Fruit fly (Drosophila melanogaster) whole organism, prepupa: ENCODE results near the gene Enoph.

Experiments used
- Blimp-1 ChIP-seq: fragments of 200-800 bp; sonication (Bioruptor generic); optimal IDR thresholded peaks from 3 replicates; lab custom pipeline; 2017; ENCODE audit warnings: missing biosample characterization, missing genetic modification characterization, mild to moderate bottlenecking, moderate library complexity, missing genetic modification reagents
- CG10631 ChIP-seq: fragments of 200-800 bp; sonication (Bioruptor generic); optimal IDR thresholded peaks from 2 replicates; lab custom pipeline; 2016; ENCODE audit warnings: missing biosample characterization, missing genetic modification characterization
- CG10669 ChIP-seq: fragments of 200-800 bp; sonication (Bioruptor generic); optimal IDR thresholded peaks from 3 replicates; lab custom pipeline; 2018; ENCODE audit warnings: missing biosample characterization, mild to moderate bottlenecking, missing genetic modification characterization, moderate library complexity
- CG11294 ChIP-seq: fragments of 200-800 bp; sonication (Bioruptor generic); IDR thresholded peaks from 2 replicates; pipeline ENCODE4 v1.3.6; 2022; ENCODE audit warnings: missing biosample characterization, missing genetic modification characterization
- CG11902 ChIP-seq: fragments of 200-800 bp; sonication (Bioruptor generic); optimal IDR thresholded peaks from 3 replicates; lab custom pipeline; 2016; ENCODE audit warnings: missing biosample characterization, missing genetic modification characterization
- CG1621 ChIP-seq: fragments of 200-800 bp; sonication (Bioruptor generic); optimal IDR thresholded peaks from 3 replicates; lab custom pipeline; 2018; ENCODE audit warnings: missing biosample characterization, mild to moderate bottlenecking, missing genetic modification characterization
- CG16779 ChIP-seq: fragments of 200-800 bp; sonication (Bioruptor generic); optimal IDR thresholded peaks from 3 replicates; lab custom pipeline; 2017; ENCODE audit warnings: missing biosample characterization, mild to moderate bottlenecking, missing genetic modification characterization
- CG3032 ChIP-seq: fragments of 200-800 bp; optimal IDR thresholded peaks from 2 replicates; lab custom pipeline; 2019; ENCODE audit warnings: missing biosample characterization, mild to moderate bottlenecking, missing genetic modification characterization, moderate library complexity
- CG31627 ChIP-seq: fragments of 200-800 bp; sonication (Bioruptor generic); optimal IDR thresholded peaks from 3 replicates; lab custom pipeline; 2016; ENCODE audit warnings: missing biosample characterization, missing genetic modification characterization
- CG34406 ChIP-seq: fragments of 200-800 bp; sonication (Bioruptor generic); optimal IDR thresholded peaks from 3 replicates; lab custom pipeline; 2016; ENCODE audit warnings: missing biosample characterization, missing genetic modification characterization
- CG3919 ChIP-seq: fragments of 200-800 bp; sonication (Bioruptor generic); optimal IDR thresholded peaks from 3 replicates; lab custom pipeline; 2016; ENCODE audit warnings: missing biosample characterization, missing genetic modification characterization
- CG6792 ChIP-seq: fragments of 200-800 bp; sonication (Bioruptor generic); optimal IDR thresholded peaks from 3 replicates; lab custom pipeline; 2016; ENCODE audit warnings: missing biosample characterization, missing genetic modification characterization
- CG6854 ChIP-seq: fragments of 200-800 bp; sonication (Bioruptor generic); optimal IDR thresholded peaks from 2 replicates; lab custom pipeline; 2017; ENCODE audit warnings: missing biosample characterization, mild to moderate bottlenecking, missing genetic modification characterization
- CG7368 ChIP-seq: fragments of 200-800 bp; sonication (Bioruptor generic); optimal IDR thresholded peaks from 3 replicates; lab custom pipeline; 2016; ENCODE audit warnings: missing biosample characterization, missing genetic modification characterization
- CG8119 ChIP-seq: fragments of 200-800 bp; sonication (Bioruptor generic); IDR thresholded peaks from 3 replicates; pipeline ENCODE4 v1.3.6; 2022; ENCODE audit warnings: missing biosample characterization, missing genetic modification characterization
- CG8319 ChIP-seq: fragments of 200-800 bp; sonication (Bioruptor generic); optimal IDR thresholded peaks from 3 replicates; lab custom pipeline; 2016; ENCODE audit warnings: missing biosample characterization, missing genetic modification characterization
- CG9139 ChIP-seq: fragments of 200-800 bp; sonication (Bioruptor generic); optimal IDR thresholded peaks from 3 replicates; lab custom pipeline; 2017; ENCODE audit warnings: missing biosample characterization, mild to moderate bottlenecking, missing genetic modification characterization
- Eip75B ChIP-seq: fragments of 200-800 bp; sonication (Bioruptor generic); optimal IDR thresholded peaks from 3 replicates; lab custom pipeline; 2016; ENCODE audit warnings: missing biosample characterization, missing genetic modification characterization
- Eip78C ChIP-seq: fragments of 200-800 bp; sonication (Bioruptor generic); peaks from one replicate; lab custom pipeline; 2016; ENCODE audit warnings: missing biosample characterization, missing genetic modification characterization
- Eip93F ChIP-seq: fragments of 200-800 bp; sonication (Bioruptor generic); optimal IDR thresholded peaks from 2 replicates; lab custom pipeline; 2016; ENCODE audit warnings: missing biosample characterization, mild to moderate bottlenecking, missing genetic modification characterization
- Ets21C ChIP-seq: fragments of 200-800 bp; sonication (Bioruptor generic); optimal IDR thresholded peaks from 3 replicates; lab custom pipeline; 2016; ENCODE audit warnings: missing biosample characterization, missing genetic modification characterization
- Ets96B ChIP-seq: fragments of 200-800 bp; optimal IDR thresholded peaks from 2 replicates; lab custom pipeline; 2019; ENCODE audit warnings: missing biosample characterization, mild to moderate bottlenecking, missing genetic modification characterization, moderate library complexity
- Gug ChIP-seq: fragments of 200-800 bp; sonication (Bioruptor generic); IDR thresholded peaks from 2 replicates; pipeline ENCODE4 v1.3.6; 2022; ENCODE audit warnings: missing biosample characterization, missing genetic modification characterization
- Hr38 ChIP-seq: sonication (Bioruptor generic); optimal IDR thresholded peaks from 2 replicates; lab custom pipeline; 2016; ENCODE audit warnings: missing biosample characterization, missing genetic modification characterization
- Hr39 ChIP-seq: fragments of 200-800 bp; sonication (Bioruptor generic); optimal IDR thresholded peaks from 2 replicates; lab custom pipeline; 2016; ENCODE audit warnings: missing biosample characterization, missing genetic modification characterization
- Hr4 ChIP-seq: fragments of 200-800 bp; sonication (Bioruptor generic); optimal IDR thresholded peaks from 3 replicates; lab custom pipeline; 2016; ENCODE audit warnings: missing biosample characterization, missing genetic modification characterization
- Lpt ChIP-seq: fragments of 200-800 bp; sonication (Bioruptor generic); optimal IDR thresholded peaks from 3 replicates; lab custom pipeline; 2016; ENCODE audit warnings: missing biosample characterization, missing genetic modification characterization
- Met ChIP-seq: fragments of 200-800 bp; sonication (Bioruptor generic); optimal IDR thresholded peaks from 3 replicates; lab custom pipeline; 2016; ENCODE audit warnings: missing biosample characterization, missing genetic modification characterization
- OdsH ChIP-seq: fragments of 200-800 bp; sonication (Bioruptor generic); optimal IDR thresholded peaks from 3 replicates; lab custom pipeline; 2016; ENCODE audit warnings: missing biosample characterization, missing genetic modification characterization
- Smox ChIP-seq: fragments of 200-800 bp; sonication (Bioruptor generic); optimal IDR thresholded peaks from 3 replicates; lab custom pipeline; 2016; ENCODE audit warnings: missing biosample characterization, missing genetic modification characterization
- Sox102F ChIP-seq: fragments of 200-800 bp; sonication (Bioruptor generic); optimal IDR thresholded peaks from 2 replicates; lab custom pipeline; 2016; ENCODE audit warnings: missing biosample characterization, mild to moderate bottlenecking, missing genetic modification characterization
- Sox14 ChIP-seq: fragments of 200-800 bp; sonication (Bioruptor generic); optimal IDR thresholded peaks from 3 replicates; lab custom pipeline; 2016; ENCODE audit warnings: missing biosample characterization, missing genetic modification characterization
- Sox15 ChIP-seq: fragments of 200-800 bp; sonication (Bioruptor generic); optimal IDR thresholded peaks from 3 replicates; lab custom pipeline; 2016; ENCODE audit warnings: missing biosample characterization, missing genetic modification characterization
- achi ChIP-seq: fragments of 200-800 bp; sonication (Bioruptor generic); optimal IDR thresholded peaks from 3 replicates; lab custom pipeline; 2016; ENCODE audit warnings: missing biosample characterization, missing genetic modification characterization
- acj6 ChIP-seq: fragments of 200-800 bp; sonication (Bioruptor generic); optimal IDR thresholded peaks from 3 replicates; lab custom pipeline; 2016; ENCODE audit warnings: missing biosample characterization, missing genetic modification characterization
- dac ChIP-seq: fragments of 200-800 bp; sonication (Bioruptor generic); optimal IDR thresholded peaks from 2 replicates; lab custom pipeline; 2017; ENCODE audit warnings: missing biosample characterization, mild to moderate bottlenecking, missing genetic modification characterization
- dsx ChIP-seq: fragments of 200-800 bp; optimal IDR thresholded peaks from 3 replicates; lab custom pipeline; 2019; ENCODE audit warnings: missing biosample characterization, mild to moderate bottlenecking, missing genetic modification characterization, moderate library complexity; ENCODE audit not compliant: poor library complexity, severe bottlenecking
- eg ChIP-seq: fragments of 200-800 bp; sonication (Bioruptor generic); IDR thresholded peaks from 3 replicates; pipeline ENCODE4 v1.3.6; 2022; ENCODE audit warnings: missing biosample characterization, missing genetic modification characterization
- esn ChIP-seq: fragments of 200-800 bp; sonication (Bioruptor generic); optimal IDR thresholded peaks from 2 replicates; lab custom pipeline; 2016; ENCODE audit warnings: missing biosample characterization, mild to moderate bottlenecking, missing genetic modification characterization, moderate library complexity
- fd59A ChIP-seq: fragments of 200-800 bp; sonication (Bioruptor generic); optimal IDR thresholded peaks from 2 replicates; lab custom pipeline; 2017; ENCODE audit warnings: missing biosample characterization, mild to moderate bottlenecking, missing genetic modification characterization, missing genetic modification reagents
- fkh ChIP-seq: fragments of 200-800 bp; sonication (Bioruptor generic); optimal IDR thresholded peaks from 3 replicates; lab custom pipeline; 2017; ENCODE audit warnings: missing biosample characterization, mild to moderate bottlenecking, missing genetic modification characterization, moderate library complexity
- lz ChIP-seq: fragments of 200-800 bp; sonication (Bioruptor generic); optimal IDR thresholded peaks from 3 replicates; lab custom pipeline; 2016; ENCODE audit warnings: missing biosample characterization, missing genetic modification characterization
- spab ChIP-seq: fragments of 200-800 bp; sonication (Bioruptor generic); optimal IDR thresholded peaks from 2 replicates; lab custom pipeline; 2017; ENCODE audit warnings: missing biosample characterization, mild to moderate bottlenecking, missing genetic modification characterization, missing genetic modification reagents
- ss ChIP-seq, 2 experiments: fragments of 200-800 bp; sonication (Bioruptor generic); optimal IDR thresholded peaks; 2 replicates in 1 of 2; 3 replicates in 1 of 2; lab custom pipeline; 2017 to 2018; ENCODE audit warnings: mild to moderate bottlenecking in 2 of 2, missing biosample characterization in 2 of 2, missing genetic modification characterization in 2 of 2, moderate library complexity in 1 of 2
- svp ChIP-seq: fragments of 200-800 bp; sonication (Bioruptor generic); peaks from one replicate; lab custom pipeline; 2016; ENCODE audit warnings: missing biosample characterization, missing genetic modification characterization
- topi ChIP-seq: fragments of 200-800 bp; sonication (Bioruptor generic); optimal IDR thresholded peaks from 3 replicates; lab custom pipeline; 2016; ENCODE audit warnings: missing biosample characterization, missing genetic modification characterization
- vri ChIP-seq: fragments of 200-800 bp; sonication (Bioruptor generic); optimal IDR thresholded peaks from 3 replicates; lab custom pipeline; 2016; ENCODE audit warnings: missing biosample characterization, mild to moderate bottlenecking, missing genetic modification characterization

The Enoph gene

dm6 chr3R:5240721-5241120 is 15.8 kb downstream of the Enoph start, which contains the start of gene CG33293:
Gene CG33293, minus strand, starts transcription at chr3R:5240735.
- TF ChIP-seq CG8319 (GFP tag; lab: Kevin White, UChicago) (no peak), fd59A (no peak), CG11902 (GFP tag; lab: Kevin White, UChicago) (no peak), eg (GFP tag; lab: Robert Waterston, UW) (no peak), CG1621 (no peak), ss (GFP tag; optimal IDR thresholded peaks at IDR 0.05; lab: Kevin White, UChicago) (no peak), CG10631 (GFP tag; lab: Kevin White, UChicago) (no peak), CG7368 (no peak), CG34406 (GFP tag; lab: Kevin White, UChicago) (no peak), achi (no peak), CG11294 (no peak), Eip93F (no peak), Met (no peak), Sox14 (GFP tag; lab: Kevin White, UChicago) (no peak)
- TF ChIP-seq, all 60 proteins: peak for 0

dm6 chr3R:5237215-5237614 is 19.3 kb downstream of the Enoph start, which contains the start of gene rtp:
Gene rtp, minus strand, starts transcription at chr3R:5237315.
- no peak for TF ChIP-seq CG16779 (tag; lab: Kevin White, UChicago)
- TF ChIP-seq Ets21C (GFP tag; lab: Kevin White, UChicago): no peak
- no peak for TF ChIP-seq CG6854 (GFP tag; lab: Kevin White, UChicago)
- no peak for TF ChIP-seq Blimp-1
- TF ChIP-seq, all 60 proteins: peak for 0

- TF ChIP-seq dac (GFP tag; lab: Kevin White, UChicago) (no peak), topi (GFP tag; lab: Kevin White, UChicago) (peak; percentile 60), CG6792 (peak; percentile 50), CG7368 (no peak), svp (peak; percentile 88), CG1621 (no peak), Sox102F (GFP tag; lab: Kevin White, UChicago) (no peak), esn (GFP tag; lab: Kevin White, UChicago) (peak; percentile 72), CG16779 (tag; lab: Kevin White, UChicago) (no peak), Hr4 (GFP tag; lab: Kevin White, UChicago) (peak; percentile 71), dsx (GFP tag; lab: Kevin White, UChicago) (no peak), Ets96B (tag; lab: Kevin White, UChicago) (peak; percentile 48), ss (GFP tag; optimal IDR thresholded peaks at IDR 0.05; lab: Kevin White, UChicago) (no peak), OdsH (GFP tag; lab: Kevin White, UChicago) (no peak), CG3032 (tag; lab: Kevin White, UChicago) (peak; percentile 57), vri (GFP tag; lab: Kevin White, UChicago) (peak; percentile 62), fkh (no peak), Hr39 (GFP tag; lab: Kevin White, UChicago) (peak; percentile 80), eg (GFP tag; lab: Robert Waterston, UW) (peak; percentile 58; the same call in 1 of the 3 replicates), CG11902 (GFP tag; lab: Kevin White, UChicago) (peak; percentile 40), acj6 (GFP tag; lab: Kevin White, UChicago) (no peak), CG31627 (GFP tag; lab: Kevin White, UChicago) (peak; percentile 80), CG9139 (GFP tag; lab: Kevin White, UChicago) (no peak), Eip75B (GFP tag; lab: Kevin White, UChicago) (peak; percentile 55), spab (GFP tag; lab: Kevin White, UChicago) (no peak), CG3919 (GFP tag; lab: Kevin White, UChicago) (peak; percentile 43), Hr38 (GFP tag; lab: Kevin White, UChicago) (no peak), Ets21C (GFP tag; lab: Kevin White, UChicago) (peak; percentile 77), CG6854 (GFP tag; lab: Kevin White, UChicago) (no peak), Sox14 (GFP tag; lab: Kevin White, UChicago) (peak; percentile 81), CG10631 (GFP tag; lab: Kevin White, UChicago) (peak; percentile 65), Gug (GFP tag; lab: Robert Waterston, UW) (0 out of 2 replicates have a peak, but pooled peaks have one; percentile 23), CG8119 (GFP tag; lab: Robert Waterston, UW) (no peak), Smox (GFP tag; lab: Kevin White, UChicago) (no peak), lz (GFP tag; lab: Kevin White, UChicago) (peak; percentile 77), Lpt (no peak), CG10669 (GFP tag; lab: Kevin White, UChicago) (no peak), CG8319 (GFP tag; lab: Kevin White, UChicago) (no peak), Eip93F (peak; percentile 2), Eip78C (GFP tag; lab: Kevin White, UChicago) (peak; percentile 75), Sox15 (GFP tag; lab: Kevin White, UChicago) (peak; percentile 64)
Observed at dm6 chr3R:5232197-5232607, 24.3 kb downstream of the Enoph start, which contains the start of the genes Kat60 and Mms19. Gene Kat60, minus strand, starts transcription at chr3R:5232209. Gene Mms19, plus strand, starts transcription at chr3R:5232543.
